Fruit fly (Drosophila melanogaster) whole organism, pupa: Measurements from ENCODE around the gene RpL7.

Experiments
- CG15710 ChIP-seq: fragments of 200-800 bp; sonication (Bioruptor generic); optimal IDR thresholded peaks from 2 replicates; lab custom pipeline; 2018; ENCODE audit warnings: missing biosample characterization, mild to moderate bottlenecking, missing genetic modification characterization, moderate library complexity
- CG34367 ChIP-seq: fragments of 200-800 bp; sonication (Bioruptor generic); optimal IDR thresholded peaks from 2 replicates; lab custom pipeline; 2018; ENCODE audit warnings: missing biosample characterization, mild to moderate bottlenecking, missing genetic modification characterization
- CG4496 ChIP-seq: fragments of 200-800 bp; sonication (Bioruptor generic); IDR thresholded peaks from 3 replicates; pipeline ENCODE4 v1.3.6; 2022; ENCODE audit warnings: missing biosample characterization, missing genetic modification characterization
- CG8159 ChIP-seq: fragments of 200-800 bp; sonication (Bioruptor generic); optimal IDR thresholded peaks from 3 replicates; lab custom pipeline; 2018; ENCODE audit warnings: missing biosample characterization, mild to moderate bottlenecking, missing genetic modification characterization, moderate library complexity
- EcR ChIP-seq: fragments of 200-800 bp; sonication (Bioruptor generic); optimal IDR thresholded peaks from 3 replicates; lab custom pipeline; 2019; ENCODE audit warnings: missing biosample characterization, missing genetic modification characterization, mild to moderate bottlenecking, moderate library complexity, missing genetic modification reagents
- Ets98B ChIP-seq: fragments of 200-800 bp; sonication (Bioruptor generic); IDR thresholded peaks from 2 replicates; pipeline ENCODE4 v1.3.6; 2022; ENCODE audit warnings: missing biosample characterization, missing genetic modification characterization
- Pif1A ChIP-seq: fragments of 200-800 bp; sonication (Bioruptor generic); optimal IDR thresholded peaks from 3 replicates; lab custom pipeline; 2016; ENCODE audit warnings: missing biosample characterization, missing genetic modification characterization
- Snoo ChIP-seq: fragments of 200-800 bp; sonication (Bioruptor generic); optimal IDR thresholded peaks from 3 replicates; lab custom pipeline; 2017; ENCODE audit warnings: missing biosample characterization, mild to moderate bottlenecking, missing genetic modification characterization, inconsistent platforms

dm6 chr2L:10206633-10207162 is 5.9 kb downstream of the RpL7 start, which contains the start of gene Snx17:
- TF ChIP-seq Ets98B (no peak), CG34367 (tag; lab: Kevin White, UChicago) (no peak), EcR (GFP tag; lab: Kevin White, UChicago) (no peak), CG8159 (tag; lab: Kevin White, UChicago) (no peak), CG15710 (no peak), CG4496 (no peak), Pif1A (GFP tag; lab: Kevin White, UChicago) (no peak), Snoo (no peak)
